Worm (Caenorhabditis elegans) whole organism, midembryonic: ENCODE data around the gene F10E7.6.
A peak's percentile ranks its signal among the peaks of the same experiment; 100 is the strongest.

Experiments
- T22C8.4 ChIP-seq: fragments of 200-800 bp; sonication (Bioruptor generic); IDR thresholded peaks from 2 replicates; pipeline ENCODE4 v1.3.6; 2022; ENCODE audit warnings: missing genetic modification characterization, missing compliant biosample characterization
- cog-1 ChIP-seq: sonication (generic microtip); optimal IDR thresholded peaks from 2 replicates; lab custom pipeline; 2016; ENCODE audit warnings: missing genetic modification characterization, missing compliant biosample characterization
- flt-1 ChIP-seq: fragments of 200-800 bp; sonication (Bioruptor generic); IDR thresholded peaks from 2 replicates; pipeline ENCODE4 v1.3.6; 2022; ENCODE audit warnings: missing genetic modification characterization, missing compliant biosample characterization
- klf-2 ChIP-seq: fragments of 200-800 bp; sonication (Bioruptor generic); conservative IDR thresholded peaks from 2 replicates; pipeline ENCODE4 v1.3.6; 2022; ENCODE audit warnings: missing genetic modification reagents, missing genetic modification characterization, missing compliant biosample characterization
- med-1 ChIP-seq: sonication (generic microtip); optimal IDR thresholded peaks from 2 replicates; lab custom pipeline; 2017; ENCODE audit warnings: missing genetic modification characterization, mild to moderate bottlenecking, missing compliant biosample characterization, antibody characterized with exemption, missing genetic modification reagents; ENCODE audit not compliant: insufficient read depth
- ref-1 ChIP-seq: fragments of 200-800 bp; sonication (Bioruptor generic); conservative IDR thresholded peaks from 2 replicates; pipeline ENCODE4 v1.3.6; 2022; ENCODE audit warnings: missing genetic modification reagents, missing genetic modification characterization, missing compliant biosample characterization
- tab-1 ChIP-seq: fragments of 200-800 bp; sonication (Bioruptor generic); IDR thresholded peaks from 2 replicates; pipeline ENCODE4 v1.3.6; 2022; ENCODE audit warnings: missing genetic modification characterization, missing compliant biosample characterization
- ztf-23 ChIP-seq: fragments of 200-800 bp; sonication (Bioruptor generic); IDR thresholded peaks from 2 replicates; pipeline ENCODE4 v1.3.6; 2022; ENCODE audit warnings: missing genetic modification reagents, missing genetic modification characterization, missing compliant biosample characterization
- ztf-29 ChIP-seq: fragments of 200-800 bp; sonication (Bioruptor generic); IDR thresholded peaks from 2 replicates; pipeline ENCODE4 v1.3.6; 2022; ENCODE audit warnings: missing genetic modification reagents, missing genetic modification characterization, missing compliant biosample characterization

The F10E7.6 gene

ce11 chrII:7112780-7113179 is at the start of gene F10E7.6:
Gene F10E7.6 (plus strand): TSS chrII:7113080.
- TF ChIP-seq cog-1 (tag; lab: Kevin White, UChicago) (no peak), T22C8.4 (no peak), med-1 (no peak), klf-2 (GFP tag; lab: Robert Waterston, UW) (no peak), ztf-23 (GFP tag; lab: Robert Waterston, UW) (no peak), tab-1 (GFP tag; lab: Robert Waterston, UW) (no peak), flt-1 (GFP tag; lab: Robert Waterston, UW) (no peak), ztf-29 (no peak), ref-1 (GFP tag; lab: Robert Waterston, UW) (no peak)

- TF ChIP-seq ref-1 (GFP tag; lab: Robert Waterston, UW) (no peak), klf-2 (GFP tag; lab: Robert Waterston, UW) (no peak), cog-1 (tag; lab: Kevin White, UChicago) (no peak), flt-1 (GFP tag; lab: Robert Waterston, UW) (no peak), tab-1 (GFP tag; lab: Robert Waterston, UW) (no peak), med-1 (no peak), ztf-29 (no peak), ztf-23 (GFP tag; lab: Robert Waterston, UW) (no peak), T22C8.4 (no peak)
Measured at ce11 chrII:7065391-7065790, 47.5 kb upstream of the F10E7.6 start, which contains the start of gene nos-2. Gene nos-2 (plus strand): TSS chrII:7065618.

ce11 chrII:7069866-7070265 is 43.0 kb upstream of the F10E7.6 start, which contains the start of gene him-14:
Gene him-14 (minus strand): TSS chrII:7069966.
- no peak for TF ChIP-seq ztf-23 (GFP tag; lab: Robert Waterston, UW)
- no peak for TF ChIP-seq T22C8.4
- TF ChIP-seq ztf-29, result no peak
- TF ChIP-seq cog-1 (tag; lab: Kevin White, UChicago), result no peak
- no peak for TF ChIP-seq tab-1 (GFP tag; lab: Robert Waterston, UW)
- no peak for TF ChIP-seq ref-1 (GFP tag; lab: Robert Waterston, UW)
- no peak for TF ChIP-seq flt-1 (GFP tag; lab: Robert Waterston, UW)
- TF ChIP-seq med-1, result no peak
- TF ChIP-seq klf-2 (GFP tag; lab: Robert Waterston, UW), result no peak

ce11 chrII:7070434-7070833 is 42.4 kb upstream of the F10E7.6 start:
- TF ChIP-seq ztf-23 (GFP tag; lab: Robert Waterston, UW), result no peak
- no peak for TF ChIP-seq med-1
- TF ChIP-seq flt-1 (GFP tag; lab: Robert Waterston, UW), result no peak
- TF ChIP-seq ref-1 (GFP tag; lab: Robert Waterston, UW), result no peak
- no peak for TF ChIP-seq T22C8.4
- TF ChIP-seq cog-1 (tag; lab: Kevin White, UChicago), result no peak
- TF ChIP-seq klf-2 (GFP tag; lab: Robert Waterston, UW), result no peak
- no peak for TF ChIP-seq tab-1 (GFP tag; lab: Robert Waterston, UW)
- TF ChIP-seq ztf-29, result no peak

- TF ChIP-seq klf-2 (GFP tag; lab: Robert Waterston, UW) (no peak), ztf-23 (GFP tag; lab: Robert Waterston, UW) (no peak), ref-1 (GFP tag; lab: Robert Waterston, UW) (no peak), T22C8.4 (no peak), med-1 (no peak), tab-1 (GFP tag; lab: Robert Waterston, UW) (no peak), cog-1 (tag; lab: Kevin White, UChicago) (no peak), flt-1 (GFP tag; lab: Robert Waterston, UW) (no peak), ztf-29 (no peak)
Measured at ce11 chrII:7072315-7072589, 40.6 kb upstream of the F10E7.6 start, which contains the start of gene kars-1. Gene kars-1 (minus strand): TSS chrII:7072415.

- TF ChIP-seq cog-1 (tag; lab: Kevin White, UChicago) (peak; percentile 74), flt-1 (GFP tag; lab: Robert Waterston, UW) (peak; percentile 77), ztf-23 (GFP tag; lab: Robert Waterston, UW) (no peak; the same call in 1 of the 2 replicates), ztf-29 (0 out of 2 replicates have a peak, but pooled peaks have one; percentile 41), T22C8.4 (no peak)
Measured at ce11 chrII:7072590-7073536, 40.0 kb upstream of the F10E7.6 start.

ce11 chrII:7073537-7073913 is 39.4 kb upstream of the F10E7.6 start, which contains the start of gene kat-1:
Gene kat-1 (plus strand): TSS chrII:7073814.
- TF ChIP-seq med-1 (no peak), T22C8.4 (no peak), cog-1 (tag; lab: Kevin White, UChicago) (no peak), tab-1 (GFP tag; lab: Robert Waterston, UW) (no peak), ref-1 (GFP tag; lab: Robert Waterston, UW) (no peak), flt-1 (GFP tag; lab: Robert Waterston, UW) (no peak), ztf-29 (no peak), klf-2 (GFP tag; lab: Robert Waterston, UW) (no peak), ztf-23 (GFP tag; lab: Robert Waterston, UW) (no peak)

- TF ChIP-seq klf-2 (GFP tag; lab: Robert Waterston, UW) (no peak), flt-1 (GFP tag; lab: Robert Waterston, UW) (no peak), ref-1 (GFP tag; lab: Robert Waterston, UW) (no peak), cog-1 (tag; lab: Kevin White, UChicago) (no peak), T22C8.4 (no peak), ztf-29 (no peak), med-1 (no peak), ztf-23 (GFP tag; lab: Robert Waterston, UW) (no peak), tab-1 (GFP tag; lab: Robert Waterston, UW) (no peak)
Measured at ce11 chrII:7075564-7076228, 37.2 kb upstream of the F10E7.6 start, which contains the start of gene T02G5.7. Gene T02G5.7 (plus strand): TSS chrII:7075614.

ce11 chrII:7084021-7084420 is 28.9 kb upstream of the F10E7.6 start, which contains the start of the genes T02G5.14 and T02G5.15:
Gene T02G5.14 (plus strand): TSS chrII:7084321.
Gene T02G5.15 (plus strand): TSS chrII:7084321.
- peak; percentile 58 for TF ChIP-seq T22C8.4
